Fruit fly (Drosophila melanogaster) whole organism, embryonic: Measurements from ENCODE around the gene Fer2.
A peak's percentile ranks its signal among the peaks of the same experiment; 100 is the strongest.
"Not testable (repeated sequence)": the region's sequence is repeated elsewhere in the genome, so short reads cannot be mapped to it uniquely, and the experiment has no call there.

ENCODE experiments used
- CG10366 ChIP-seq: fragments of 200-800 bp; sonication (Bioruptor generic); IDR thresholded peaks from 2 replicates; pipeline ENCODE4 v1.3.6; 2022; ENCODE audit warnings: missing biosample characterization, missing genetic modification characterization
- CG10565 ChIP-seq: fragments of 200-800 bp; sonication (Bioruptor generic); optimal IDR thresholded peaks from 3 replicates; lab custom pipeline; 2016; ENCODE audit warnings: missing biosample characterization, mild to moderate bottlenecking, missing genetic modification characterization
- CG11247 ChIP-seq: fragments of 200-800 bp; sonication (Bioruptor generic); IDR thresholded peaks from 2 replicates; pipeline ENCODE4 v1.3.6; 2022; ENCODE audit warnings: missing biosample characterization, missing genetic modification characterization
- CG11696 ChIP-seq: fragments of 200-800 bp; sonication (Bioruptor generic); IDR thresholded peaks from 2 replicates; pipeline ENCODE4 v1.3.6; 2022; ENCODE audit warnings: missing biosample characterization, missing genetic modification characterization
- CG12299 ChIP-seq: fragments of 200-800 bp; sonication (Bioruptor generic); optimal IDR thresholded peaks from 2 replicates; lab custom pipeline; 2018; ENCODE audit warnings: missing biosample characterization, mild to moderate bottlenecking, missing genetic modification characterization
- CG17568 ChIP-seq: fragments of 200-800 bp; sonication (Bioruptor generic); optimal IDR thresholded peaks from 2 replicates; lab custom pipeline; 2018; ENCODE audit warnings: missing biosample characterization, mild to moderate bottlenecking, missing genetic modification characterization, moderate library complexity
- CG2129 ChIP-seq: fragments of 200-800 bp; sonication (Bioruptor generic); IDR thresholded peaks from 2 replicates; pipeline ENCODE4 v1.3.6; 2022; ENCODE audit warnings: missing biosample characterization, missing genetic modification characterization; ENCODE audit not compliant: partially characterized antibody
- CG2199 ChIP-seq: fragments of 200-800 bp; sonication (Bioruptor generic); IDR thresholded peaks from 3 replicates; pipeline ENCODE4 v1.3.6; 2022; ENCODE audit warnings: missing biosample characterization, missing genetic modification characterization
- CG6854 ChIP-seq: fragments of 200-800 bp; sonication (Bioruptor generic); optimal IDR thresholded peaks from 3 replicates; lab custom pipeline; 2017; ENCODE audit warnings: missing biosample characterization, mild to moderate bottlenecking, missing genetic modification characterization
- CG7786 ChIP-seq: fragments of 200-800 bp; sonication (Bioruptor generic); optimal IDR thresholded peaks from 2 replicates; lab custom pipeline; 2016; ENCODE audit warnings: missing biosample characterization, missing genetic modification characterization
- CG9797 ChIP-seq: fragments of 200-800 bp; sonication (Bioruptor generic); optimal IDR thresholded peaks from 3 replicates; lab custom pipeline; 2018; ENCODE audit warnings: missing biosample characterization, mild to moderate bottlenecking, missing genetic modification characterization
- D19A ChIP-seq: fragments of 200-800 bp; optimal IDR thresholded peaks from 3 replicates; lab custom pipeline; 2019; ENCODE audit warnings: missing biosample characterization, mild to moderate bottlenecking, missing genetic modification characterization, moderate library complexity
- Dbx ChIP-seq: fragments of 200-800 bp; sonication (Bioruptor generic); IDR thresholded peaks from 3 replicates; pipeline ENCODE4 v1.3.6; 2022; ENCODE audit warnings: missing biosample characterization, missing genetic modification characterization
- Dip2 ChIP-seq: fragments of 200-800 bp; sonication (Bioruptor generic); IDR thresholded peaks from 2 replicates; pipeline ENCODE4 v1.3.6; 2022; ENCODE audit warnings: missing biosample characterization, missing genetic modification characterization
- Doc3 ChIP-seq: fragments of 200-800 bp; sonication (Bioruptor generic); IDR thresholded peaks from 3 replicates; pipeline ENCODE4 v1.3.6; 2022; ENCODE audit warnings: missing biosample characterization, missing genetic modification characterization; ENCODE audit not compliant: partially characterized antibody
- ERR ChIP-seq: fragments of 200-800 bp; sonication (Bioruptor generic); optimal IDR thresholded peaks from 2 replicates; lab custom pipeline; 2016; ENCODE audit warnings: missing biosample characterization, missing genetic modification characterization
- Fer1 ChIP-seq: fragments of 200-800 bp; sonication (Bioruptor generic); optimal IDR thresholded peaks from 2 replicates; lab custom pipeline; 2017; ENCODE audit warnings: missing biosample characterization, mild to moderate bottlenecking, missing genetic modification characterization
- HLH3B ChIP-seq: fragments of 200-800 bp; sonication (Bioruptor generic); IDR thresholded peaks from 2 replicates; pipeline ENCODE4 v1.3.6; 2022; ENCODE audit warnings: missing biosample characterization, missing genetic modification characterization
- Hand ChIP-seq: fragments of 200-800 bp; sonication (Bioruptor generic); optimal IDR thresholded peaks from 2 replicates; lab custom pipeline; 2017; ENCODE audit warnings: mild to moderate bottlenecking, missing biosample characterization, missing genetic modification reagents, missing genetic modification characterization
- HmgZ ChIP-seq: fragments of 200-800 bp; sonication (Bioruptor generic); optimal IDR thresholded peaks from 2 replicates; lab custom pipeline; 2018; ENCODE audit warnings: missing biosample characterization, mild to moderate bottlenecking, missing genetic modification characterization
- Hmr ChIP-seq: fragments of 200-800 bp; sonication (Bioruptor generic); optimal IDR thresholded peaks from 3 replicates; lab custom pipeline; 2017; ENCODE audit warnings: mild to moderate bottlenecking, missing biosample characterization, missing genetic modification reagents, missing genetic modification characterization
- Hr78 ChIP-seq, 2 experiments: fragments of 200-800 bp in 1 of 2; fragments of >200 bp in 1 of 2; sonication (Bioruptor generic) in 1 of 2; optimal IDR thresholded peaks; 2 replicates each; lab custom pipeline; 2017 to 2019; ENCODE audit warnings: missing biosample characterization in 2 of 2, missing genetic modification characterization in 2 of 2, mild to moderate bottlenecking in 1 of 2, moderate library complexity in 1 of 2
- Kr ChIP-seq: fragments of 200-800 bp; sonication (Bioruptor generic); optimal IDR thresholded peaks from 2 replicates; lab custom pipeline; 2017; ENCODE audit warnings: missing biosample characterization, mild to moderate bottlenecking, missing genetic modification characterization
- Lhr ChIP-seq: fragments of 200-800 bp; sonication (Bioruptor generic); optimal IDR thresholded peaks from 3 replicates; lab custom pipeline; 2017; ENCODE audit warnings: mild to moderate bottlenecking, missing biosample characterization, missing genetic modification reagents, missing genetic modification characterization
- Med ChIP-seq: fragments of 200-800 bp; sonication (Bioruptor generic); peaks from one replicate; lab custom pipeline; 2016; ENCODE audit warnings: missing biosample characterization, missing genetic modification characterization, mild to moderate bottlenecking, inconsistent platforms, moderate library complexity
- NK7.1 ChIP-seq: fragments of 200-800 bp; sonication (Bioruptor generic); optimal IDR thresholded peaks from 3 replicates; lab custom pipeline; 2016; ENCODE audit warnings: missing biosample characterization, missing genetic modification characterization
- Xbp1 ChIP-seq: fragments of 200-800 bp; sonication (Bioruptor generic); optimal IDR thresholded peaks from 3 replicates; lab custom pipeline; 2016; ENCODE audit warnings: missing biosample characterization, mild to moderate bottlenecking, missing genetic modification characterization
- ac ChIP-seq: fragments of 200-800 bp; sonication (Bioruptor generic); optimal IDR thresholded peaks from 3 replicates; lab custom pipeline; 2017; ENCODE audit warnings: missing biosample characterization, mild to moderate bottlenecking, missing genetic modification characterization
- chm ChIP-seq: fragments of 200-800 bp; sonication (Bioruptor generic); IDR thresholded peaks from 2 replicates; pipeline ENCODE4 v1.3.6; 2022; ENCODE audit warnings: missing biosample characterization, missing genetic modification characterization
- crol ChIP-seq: fragments of 200-800 bp; sonication (Bioruptor generic); IDR thresholded peaks from 2 replicates; pipeline ENCODE4 v1.3.6; 2022; ENCODE audit warnings: missing biosample characterization, missing genetic modification characterization
- crp ChIP-seq, 2 experiments: fragments of 200-800 bp; sonication (Bioruptor generic); optimal IDR thresholded peaks; 2 replicates in 1 of 2; 3 replicates in 1 of 2; lab custom pipeline; 2017; ENCODE audit warnings: missing biosample characterization in 2 of 2, missing genetic modification characterization in 2 of 2, mild to moderate bottlenecking in 1 of 2, moderate library complexity in 1 of 2
- cwo ChIP-seq: fragments of 200-800 bp; sonication (Bioruptor generic); optimal IDR thresholded peaks from 3 replicates; lab custom pipeline; 2017; ENCODE audit warnings: missing biosample characterization, missing genetic modification characterization, mild to moderate bottlenecking, moderate library complexity, missing genetic modification reagents
- dan ChIP-seq: fragments of 200-800 bp; sonication (Bioruptor generic); IDR thresholded peaks from 2 replicates; pipeline ENCODE4 v1.3.6; 2022; ENCODE audit warnings: missing biosample characterization, missing genetic modification characterization
- dm ChIP-seq: fragments of 200-800 bp; sonication (Bioruptor generic); optimal IDR thresholded peaks from 3 replicates; lab custom pipeline; 2016; ENCODE audit warnings: missing biosample characterization, missing genetic modification characterization
- gcm2 ChIP-seq: fragments of 200-800 bp; sonication (Bioruptor generic); optimal IDR thresholded peaks from 2 replicates; lab custom pipeline; 2016; ENCODE audit warnings: missing biosample characterization, missing genetic modification characterization
- grau ChIP-seq: fragments of 200-800 bp; optimal IDR thresholded peaks from 3 replicates; lab custom pipeline; 2019; ENCODE audit warnings: missing biosample characterization, mild to moderate bottlenecking, missing genetic modification characterization, moderate library complexity
- inv ChIP-seq: fragments of 200-800 bp; sonication (Bioruptor generic); IDR thresholded peaks from 2 replicates; pipeline ENCODE4 v1.3.6; 2022; ENCODE audit warnings: missing biosample characterization, missing genetic modification characterization; ENCODE audit not compliant: partially characterized antibody
- jigr1 ChIP-seq: fragments of 200-800 bp; sonication (Bioruptor generic); IDR thresholded peaks from 3 replicates; pipeline ENCODE4 v1.3.6; 2022; ENCODE audit warnings: missing biosample characterization, missing genetic modification characterization
- pfk ChIP-seq: fragments of 200-800 bp; sonication (Bioruptor generic); optimal IDR thresholded peaks from 2 replicates; lab custom pipeline; 2018; ENCODE audit warnings: missing biosample characterization, mild to moderate bottlenecking, missing genetic modification characterization, moderate library complexity
- run ChIP-seq: fragments of 200-800 bp; sonication (Bioruptor generic); optimal IDR thresholded peaks from 3 replicates; lab custom pipeline; 2018; ENCODE audit warnings: missing biosample characterization, mild to moderate bottlenecking, missing genetic modification characterization
- sd ChIP-seq: fragments of 200-800 bp; sonication (Bioruptor generic); optimal IDR thresholded peaks from 3 replicates; lab custom pipeline; 2018; ENCODE audit warnings: missing biosample characterization, mild to moderate bottlenecking, missing genetic modification characterization, moderate library complexity
- slou ChIP-seq: fragments of 200-800 bp; sonication (Bioruptor generic); optimal IDR thresholded peaks from 3 replicates; lab custom pipeline; 2016; ENCODE audit warnings: missing biosample characterization, missing genetic modification characterization
- so ChIP-seq: fragments of 200-800 bp; sonication (Bioruptor generic); IDR thresholded peaks from 3 replicates; pipeline ENCODE4 v1.3.6; 2022; ENCODE audit warnings: missing biosample characterization, missing genetic modification characterization
- wor ChIP-seq: fragments of 200-800 bp; sonication (Bioruptor generic); IDR thresholded peaks from 2 replicates; pipeline ENCODE4 v1.3.6; 2022; ENCODE audit warnings: missing biosample characterization, missing genetic modification characterization
- yki ChIP-seq: fragments of >200 bp; optimal IDR thresholded peaks from 3 replicates; lab custom pipeline; 2018

The Fer2 gene

dm6 chr3R:16189464-16189863 is 38.4 kb upstream of the Fer2 start, which contains the start of gene Bin1:
Gene Bin1 (minus strand): TSS chr3R:16189564.
- TF ChIP-seq Hand (GFP tag; lab: Kevin White, UChicago); so (GFP tag; lab: Robert Waterston, UW); CG2129: not testable (repeated sequence)
- TF ChIP-seq, all 482 proteins: peak for 0; not testable (repeated sequence) for 482

DNA sequence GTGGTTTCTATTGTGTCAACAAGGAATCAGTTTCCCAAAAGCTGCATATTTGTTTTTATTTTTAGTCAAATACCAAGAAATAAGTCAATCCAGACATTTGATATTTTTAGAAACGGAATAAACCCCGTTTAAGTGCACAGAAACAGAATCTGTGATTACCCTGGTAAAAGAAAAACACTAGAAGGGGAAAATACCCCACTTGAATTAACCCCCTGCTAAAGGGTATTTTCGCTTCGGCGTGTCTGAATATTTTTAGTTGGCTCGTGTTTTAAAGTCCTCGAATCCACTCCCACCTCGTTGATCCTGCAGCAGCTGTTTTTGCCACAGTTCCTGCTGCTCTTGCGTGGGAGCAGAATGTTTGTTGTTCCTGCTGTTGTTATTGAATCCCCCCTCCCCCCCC is 36.6 kb upstream of the Fer2 start:
- TF ChIP-seq run (tag; lab: Kevin White, UChicago) = no peak
- no peak for TF ChIP-seq sd (tag; lab: Kevin White, UChicago)
- peak; percentile 1 for TF ChIP-seq ac (GFP tag; lab: Kevin White, UChicago)
- TF ChIP-seq D19A (tag; lab: Kevin White, UChicago) = peak; percentile 93
- TF ChIP-seq chm (GFP tag; lab: Robert Waterston, UW) = 0 out of 2 replicates have a peak, but pooled peaks have one; percentile 23
- TF ChIP-seq crol (GFP tag; lab: Robert Waterston, UW) = peak; percentile 57
- TF ChIP-seq CG10366 (GFP tag; lab: Robert Waterston, UW) = no peak
- TF ChIP-seq, all 482 proteins: peak for 4

DNA sequence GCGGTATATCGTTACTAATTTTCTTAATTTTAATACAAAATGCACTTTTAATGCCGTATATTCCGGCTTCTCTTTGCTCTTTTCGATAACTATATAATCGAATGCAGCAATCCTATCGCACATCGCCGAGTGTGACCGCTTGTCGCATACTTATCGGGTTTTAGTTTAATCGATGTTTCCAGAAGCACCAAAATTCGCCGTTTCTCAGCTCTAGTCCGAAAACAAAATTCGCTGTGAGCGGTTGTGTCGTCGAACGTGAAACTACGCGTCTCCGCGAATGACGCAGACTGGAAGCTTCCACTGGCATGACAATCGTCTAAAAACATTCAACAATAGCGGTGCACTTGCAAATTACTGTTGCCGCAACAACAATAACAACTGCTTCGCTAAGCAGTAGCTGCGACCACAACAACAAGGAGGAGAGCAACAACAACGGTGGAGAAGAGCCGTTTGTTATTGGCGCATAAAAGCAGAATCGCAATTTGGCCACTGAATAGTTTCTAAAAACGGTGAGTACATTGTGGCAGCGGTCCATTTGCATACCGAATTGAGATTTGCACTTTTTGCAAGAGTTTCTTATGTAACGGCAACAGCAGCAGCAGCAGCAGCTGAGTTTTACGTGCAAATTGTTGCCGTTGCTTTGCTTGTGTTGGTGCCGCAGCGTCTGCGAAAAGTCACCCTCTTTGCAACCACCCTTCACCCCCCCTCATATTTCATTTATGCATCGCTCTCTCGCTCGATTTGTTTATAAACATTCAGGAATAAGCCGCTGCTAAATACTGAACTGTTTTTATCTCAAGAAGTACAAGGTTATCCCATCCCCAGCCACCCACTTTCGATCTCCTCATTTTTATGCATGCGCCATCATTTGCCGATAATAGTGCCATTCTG is 35.9 kb upstream of the Fer2 start, which contains the start of gene sra:
TSS of gene sra (plus strand) at position 209 of the 891 bp plus-strand sequence.
- peak; percentile 25 for TF ChIP-seq ERR
- no peak for TF ChIP-seq crp (GFP tag; optimal IDR thresholded peaks at IDR 0.05; lab: Kevin White, UChicago)
- peak; percentile 32 for TF ChIP-seq CG7786
- peak; percentile 92 for TF ChIP-seq inv (GFP tag; lab: Robert Waterston, UW)
- no peak for TF ChIP-seq Dip2 (GFP tag; lab: Robert Waterston, UW)
- no peak for TF ChIP-seq slou
- no peak; the same call in 1 of the 2 replicates for TF ChIP-seq CG11247 (GFP tag; lab: Robert Waterston, UW)
- TF ChIP-seq wor = no peak
- TF ChIP-seq Kr = no peak
- TF ChIP-seq HLH3B (GFP tag; lab: Robert Waterston, UW) = peak; percentile 15; the same call in 1 of the 2 replicates
- TF ChIP-seq CG9797 (GFP tag; lab: Kevin White, UChicago) = peak; percentile 91
- TF ChIP-seq dm (GFP tag; lab: Kevin White, UChicago) = peak; percentile 47
- no peak for TF ChIP-seq CG17568 (GFP tag; lab: Kevin White, UChicago)
- TF ChIP-seq grau (tag; lab: Kevin White, UChicago) = peak; percentile 35
- TF ChIP-seq CG2199 (GFP tag; lab: Robert Waterston, UW) = peak; percentile 59; the same call in 2 of the 3 replicates
- TF ChIP-seq cwo (GFP tag; lab: Kevin White, UChicago) = no peak
- peak; percentile 93 for TF ChIP-seq Doc3
- TF ChIP-seq dan = no peak
- TF ChIP-seq jigr1 (GFP tag; lab: Robert Waterston, UW) = no peak
- TF ChIP-seq Fer1 (GFP tag; lab: Kevin White, UChicago) = peak; percentile 59
- TF ChIP-seq NK7.1 = no peak
- peak; percentile 60; the same call in 1 of the 3 replicates for TF ChIP-seq Dbx
- peak; percentile 13 for TF ChIP-seq Xbp1 (GFP tag; lab: Kevin White, UChicago)
- no peak for TF ChIP-seq CG11696 (GFP tag; lab: Robert Waterston, UW)
- peak; percentile 5 for TF ChIP-seq Lhr (GFP tag; lab: Kevin White, UChicago)
- TF ChIP-seq gcm2 (GFP tag; lab: Kevin White, UChicago) = peak; percentile 29
- peak; percentile 94 for TF ChIP-seq Med (GFP tag; lab: Kevin White, UChicago)
- TF ChIP-seq CG6854 (GFP tag; lab: Kevin White, UChicago) = peak; percentile 30
- peak; percentile 36 for TF ChIP-seq CG12299
- TF ChIP-seq HmgZ (tag; lab: Kevin White, UChicago) = peak; percentile 81
- no peak for TF ChIP-seq Hr78 (GFP tag; optimal IDR thresholded peaks at IDR 0.05; lab: Kevin White, UChicago)
- peak; percentile 62 for TF ChIP-seq Hmr (GFP tag; lab: Kevin White, UChicago)
- TF ChIP-seq pfk (GFP tag; lab: Kevin White, UChicago) = no peak
- TF ChIP-seq CG10565 (GFP tag; lab: Kevin White, UChicago) = no peak
- TF ChIP-seq yki = no peak
